Worm (Caenorhabditis elegans): ENCODE measurements around the gene osta-2.

- TF ChIP-seq nhr-232 (tag; optimal IDR thresholded peaks at IDR 0.05): no peak
- TF ChIP-seq rnt-1 (tag; optimal IDR thresholded peaks at IDR 0.05): no peak
- no peak for TF ChIP-seq ceh-9 (tag; optimal IDR thresholded peaks at IDR 0.05)
- no peak for TF ChIP-seq pha-4 (tag; optimal IDR thresholded peaks at IDR 0.05)
- TF ChIP-seq sox-2 (GFP tag; IDR thresholded peaks at IDR 0.05): no peak
- TF ChIP-seq ceh-48 (tag; optimal IDR thresholded peaks at IDR 0.05): no peak
- TF ChIP-seq lin-11 (tag; optimal IDR thresholded peaks at IDR 0.05): no peak
- no peak for TF ChIP-seq hlh-30 (tag; optimal IDR thresholded peaks at IDR 0.05; ENCODE audit: insufficient read depth)
Observed at ce11 chrII:5704479-5704878, 3.0 kb upstream of the osta-2 start.

All from whole organism, late embryonic.